Fruit fly (Drosophila melanogaster): ENCODE data around the gene CG9886.
A peak's percentile ranks its signal among the peaks of the same experiment; 100 is the strongest.

The CG9886 gene

dm6 chr2L:2398459-2398858, 22.2 kb upstream of the CG9886 start:
- TF ChIP-seq CG10631 (GFP tag; optimal IDR thresholded peaks at IDR 0.05) = peak; percentile 8
- peak; percentile 55 for TF ChIP-seq svp (GFP tag)
- no peak for TF ChIP-seq CG11294 (GFP tag; IDR thresholded peaks at IDR 0.05)

dm6 chr2L:2399897-2400296, 20.7 kb upstream of the CG9886 start, which contains the start of gene VGlut:
VGlut (plus strand) TSS chr2L:2400295.
- TF ChIP-seq CG11902 (GFP tag; optimal IDR thresholded peaks at IDR 0.05) (no peak), Eip78C (GFP tag) (no peak)

- no peak for TF ChIP-seq Hr38 (GFP tag; optimal IDR thresholded peaks at IDR 0.05)
- no peak for TF ChIP-seq Hr39 (GFP tag; optimal IDR thresholded peaks at IDR 0.05)
- no peak for TF ChIP-seq cyc (GFP tag; optimal IDR thresholded peaks at IDR 0.05)
- TF ChIP-seq svp (GFP tag) = peak; percentile 41
These were observed 18.4 kb upstream of the CG9886 start for dm6 chr2L:2402194-2402593.

dm6 chr2L:2404631-2405030, 16.0 kb upstream of the CG9886 start:
- TF ChIP-seq CG7368 (GFP tag; optimal IDR thresholded peaks at IDR 0.05) = no peak
- TF ChIP-seq ss (GFP tag; optimal IDR thresholded peaks at IDR 0.05) = no peak
- no peak for TF ChIP-seq CG11762 (GFP tag; optimal IDR thresholded peaks at IDR 0.05; ENCODE audit: insufficient read depth)
- TF ChIP-seq lz (GFP tag; optimal IDR thresholded peaks at IDR 0.05) = no peak
- TF ChIP-seq CG8119 (GFP tag; IDR thresholded peaks at IDR 0.05) = no peak
- no peak for TF ChIP-seq CG9139 (GFP tag; optimal IDR thresholded peaks at IDR 0.05)
- TF ChIP-seq CG10631 (GFP tag; optimal IDR thresholded peaks at IDR 0.05) = no peak
- TF ChIP-seq CG6792 (GFP tag; optimal IDR thresholded peaks at IDR 0.05) = no peak
- no peak for TF ChIP-seq CG3919 (GFP tag; optimal IDR thresholded peaks at IDR 0.05)
- TF ChIP-seq CG1621 (tag; optimal IDR thresholded peaks at IDR 0.05) = no peak
- no peak for TF ChIP-seq achi (GFP tag; optimal IDR thresholded peaks at IDR 0.05)
- TF ChIP-seq CG6276 (GFP tag; optimal IDR thresholded peaks at IDR 0.05) = no peak
- no peak for TF ChIP-seq CG6854 (GFP tag; optimal IDR thresholded peaks at IDR 0.05)

- TF ChIP-seq Met (GFP tag; optimal IDR thresholded peaks at IDR 0.05) (no peak), CG4318 (GFP tag; optimal IDR thresholded peaks at IDR 0.05) (peak; percentile 38), CG6163 (GFP tag; IDR thresholded peaks at IDR 0.05) (no peak), CG15336 (GFP tag; IDR thresholded peaks at IDR 0.05) (no peak; the same call in 1 of the 2 replicates), CG8319 (GFP tag; optimal IDR thresholded peaks at IDR 0.05) (no peak), Eip78C (GFP tag) (no peak), CG6792 (GFP tag; optimal IDR thresholded peaks at IDR 0.05) (no peak), spab (GFP tag; optimal IDR thresholded peaks at IDR 0.05) (no peak), fd59A (GFP tag; optimal IDR thresholded peaks at IDR 0.05) (no peak), acj6 (GFP tag; optimal IDR thresholded peaks at IDR 0.05) (no peak), fd85E (GFP tag; optimal IDR thresholded peaks at IDR 0.05) (no peak), CG11902 (GFP tag; optimal IDR thresholded peaks at IDR 0.05) (no peak), Sox15 (GFP tag; optimal IDR thresholded peaks at IDR 0.05) (no peak), CG10669 (GFP tag; optimal IDR thresholded peaks at IDR 0.05) (no peak), esn (GFP tag; optimal IDR thresholded peaks at IDR 0.05) (no peak), ss (GFP tag; optimal IDR thresholded peaks at IDR 0.05) (no peak), CG3032 (tag; optimal IDR thresholded peaks at IDR 0.05) (no peak), CG32006 (GFP tag; optimal IDR thresholded peaks at IDR 0.05) (peak; percentile 71), CG7368 (GFP tag; optimal IDR thresholded peaks at IDR 0.05) (no peak), Lpt (GFP tag; optimal IDR thresholded peaks at IDR 0.05) (peak; percentile 43), eg (GFP tag; IDR thresholded peaks at IDR 0.05) (peak; percentile 87), Blimp-1 (GFP tag; optimal IDR thresholded peaks at IDR 0.05) (no peak), Ets21C (GFP tag; optimal IDR thresholded peaks at IDR 0.05) (no peak), OdsH (GFP tag; optimal IDR thresholded peaks at IDR 0.05) (peak; percentile 34), svp (GFP tag) (no peak), Sox14 (GFP tag; optimal IDR thresholded peaks at IDR 0.05) (no peak), net (GFP tag; optimal IDR thresholded peaks at IDR 0.05) (no peak), CG3919 (GFP tag; optimal IDR thresholded peaks at IDR 0.05) (no peak), lz (GFP tag; optimal IDR thresholded peaks at IDR 0.05) (no peak), Hr38 (GFP tag; optimal IDR thresholded peaks at IDR 0.05) (peak; percentile 3), CG10631 (GFP tag; optimal IDR thresholded peaks at IDR 0.05) (no peak), CG9139 (GFP tag; optimal IDR thresholded peaks at IDR 0.05) (no peak), vri (GFP tag; optimal IDR thresholded peaks at IDR 0.05) (no peak), salr (GFP tag; optimal IDR thresholded peaks at IDR 0.05) (no peak), Gug (GFP tag; IDR thresholded peaks at IDR 0.05) (peak; percentile 62)
These were observed 7.5 kb upstream of the CG9886 start for dm6 chr2L:2413093-2413492.

Measured in whole organism, prepupa.